Worm (Caenorhabditis elegans) whole organism, L4 larva: ENCODE data around the gene rpl-18.

Experiments
- T20F7.1 ChIP-seq: fragments of 200-800 bp; sonication (Bioruptor generic); optimal IDR thresholded peaks from 2 replicates; lab custom pipeline; 2018; ENCODE audit warnings: mild to moderate bottlenecking, missing genetic modification characterization, missing compliant biosample characterization
- Y105C5A.15 ChIP-seq: fragments of 200-800 bp; sonication (Bioruptor generic); IDR thresholded peaks from 2 replicates; pipeline ENCODE4 v1.3.6; 2022; ENCODE audit warnings: missing genetic modification characterization, missing compliant biosample characterization
- Y48G9A.11 ChIP-seq: fragments of 200-800 bp; sonication (Bioruptor generic); IDR thresholded peaks from 2 replicates; pipeline ENCODE4 v1.3.6; 2022; ENCODE audit warnings: missing genetic modification reagents, missing genetic modification characterization, missing compliant biosample characterization
- ama-1 ChIP-seq: fragments of 150-350 bp; optimal IDR thresholded peaks from 2 replicates; lab custom pipeline; 2014; ENCODE audit warnings: inconsistent platforms, mixed read lengths
- attf-4 ChIP-seq: sonication (generic microtip); optimal IDR thresholded peaks from 3 replicates; lab custom pipeline; 2017; ENCODE audit warnings: missing biosample characterization, missing genetic modification characterization
- ceh-20 ChIP-seq: fragments of 200-800 bp; sonication (Bioruptor generic); IDR thresholded peaks from 2 replicates; pipeline ENCODE4 v1.3.6; 2022; ENCODE audit warnings: missing genetic modification reagents, missing genetic modification characterization, missing compliant biosample characterization
- ceh-32 ChIP-seq: sonication (generic microtip); optimal IDR thresholded peaks from 2 replicates; lab custom pipeline; 2016; ENCODE audit warnings: mild to moderate bottlenecking, missing genetic modification characterization, missing compliant biosample characterization; ENCODE audit not compliant: poor library complexity
- ceh-44 ChIP-seq: fragments of 200-800 bp; sonication (Bioruptor generic); IDR thresholded peaks from 2 replicates; pipeline ENCODE4 v1.3.6; 2022; ENCODE audit warnings: missing genetic modification reagents, missing genetic modification characterization, missing compliant biosample characterization
- ceh-62 ChIP-seq: sonication (generic microtip); optimal IDR thresholded peaks from 2 replicates; lab custom pipeline; 2017; ENCODE audit warnings: missing biosample characterization, missing genetic modification characterization
- ces-1 ChIP-seq: fragments of 150-350 bp; sonication (generic microtip); optimal IDR thresholded peaks from 4 replicates; lab custom pipeline; 2014; ENCODE audit warnings: missing biosample characterization, missing genetic modification reagents, missing genetic modification characterization
- daf-16 ChIP-seq, 3 experiments: sonication (generic microtip); optimal IDR thresholded peaks; 2 replicates each; lab custom pipeline; 2016 to 2017; ENCODE audit warnings: missing genetic modification characterization in 3 of 3, missing genetic modification reagents in 3 of 3, mild to moderate bottlenecking in 2 of 3, missing compliant biosample characterization in 2 of 3, missing biosample characterization in 1 of 3, moderate library complexity in 1 of 3
- daf-19 ChIP-seq: fragments of 200-800 bp; sonication (Bioruptor generic); conservative IDR thresholded peaks from 2 replicates; pipeline ENCODE4 v1.3.6; 2022; ENCODE audit warnings: missing genetic modification characterization, missing compliant biosample characterization
- dmd-6 ChIP-seq: fragments of 200-800 bp; sonication (Bioruptor generic); IDR thresholded peaks from 2 replicates; pipeline ENCODE4 v1.3.6; 2022; ENCODE audit warnings: missing genetic modification reagents, missing genetic modification characterization, missing compliant biosample characterization
- dmd-8 ChIP-seq: fragments of 200-800 bp; sonication (Bioruptor generic); IDR thresholded peaks from 2 replicates; pipeline ENCODE4 v1.3.6; 2022; ENCODE audit warnings: missing genetic modification characterization, missing compliant biosample characterization
- dpl-1 ChIP-seq: fragments of 150-350 bp; optimal IDR thresholded peaks from 2 replicates; lab custom pipeline; 2014; ENCODE audit warnings: missing biosample characterization, missing genetic modification reagents, missing genetic modification characterization
- dve-1 ChIP-seq: sonication (generic microtip); optimal IDR thresholded peaks from 2 replicates; lab custom pipeline; 2017; ENCODE audit warnings: antibody characterized with exemption, mild to moderate bottlenecking, missing genetic modification characterization, missing compliant biosample characterization; ENCODE audit not compliant: insufficient read depth
- egl-27 ChIP-seq: sonication (generic microtip); optimal IDR thresholded peaks from 3 replicates; lab custom pipeline; 2017; ENCODE audit warnings: missing biosample characterization, missing genetic modification reagents, missing genetic modification characterization
- egl-43 ChIP-seq: fragments of 200-800 bp; sonication (Bioruptor generic); IDR thresholded peaks from 2 replicates; pipeline ENCODE4 v1.3.6; 2022; ENCODE audit warnings: missing genetic modification reagents, missing genetic modification characterization, missing compliant biosample characterization
- fkh-10 ChIP-seq: fragments of 150-350 bp; optimal IDR thresholded peaks from 2 replicates; lab custom pipeline; 2014; ENCODE audit warnings: missing biosample characterization, missing genetic modification reagents, missing genetic modification characterization
- hif-1 ChIP-seq, 2 experiments: sonication (generic microtip); optimal IDR thresholded peaks; 2 replicates each; lab custom pipeline; 2016 to 2017; ENCODE audit warnings: missing compliant biosample characterization in 2 of 2, missing genetic modification characterization in 2 of 2, missing genetic modification reagents in 2 of 2, missing genotype in 2 of 2, mild to moderate bottlenecking in 1 of 2
- hlh-30 ChIP-seq: sonication (generic microtip); optimal IDR thresholded peaks from 2 replicates; lab custom pipeline; 2017; ENCODE audit warnings: antibody characterized with exemption, mild to moderate bottlenecking, missing genetic modification characterization, missing compliant biosample characterization; ENCODE audit not compliant: insufficient read depth
- hmg-1.1 ChIP-seq: fragments of 200-800 bp; sonication (Bioruptor generic); IDR thresholded peaks from 2 replicates; pipeline ENCODE4 v1.3.6; 2022; ENCODE audit warnings: missing genetic modification reagents, missing genetic modification characterization, missing compliant biosample characterization
- lim-7 ChIP-seq: fragments of 200-800 bp; sonication (Bioruptor generic); IDR thresholded peaks from 2 replicates; pipeline ENCODE4 v1.3.6; 2022; ENCODE audit warnings: missing genetic modification characterization, missing compliant biosample characterization
- lin-13 ChIP-seq: fragments of 150-350 bp; optimal IDR thresholded peaks from 2 replicates; lab custom pipeline; 2014; ENCODE audit warnings: missing biosample characterization, missing genetic modification reagents, missing genetic modification characterization
- lin-38 ChIP-seq: fragments of 200-800 bp; sonication (Bioruptor generic); IDR thresholded peaks from 2 replicates; pipeline ENCODE4 v1.3.6; 2022; ENCODE audit warnings: missing genetic modification reagents, missing genetic modification characterization, missing compliant biosample characterization
- lin-39 ChIP-seq: fragments of 150-350 bp; optimal IDR thresholded peaks from 2 replicates; lab custom pipeline; 2014; ENCODE audit warnings: missing biosample characterization, missing genetic modification reagents, missing genetic modification characterization
- lir-3 ChIP-seq: sonication (generic microtip); optimal IDR thresholded peaks from 2 replicates; lab custom pipeline; 2016; ENCODE audit warnings: mild to moderate bottlenecking, missing genetic modification characterization, missing compliant biosample characterization
- lsy-2 ChIP-seq, 2 experiments: fragments of 150-350 bp in 1 of 2; sonication (generic microtip) in 1 of 2; optimal IDR thresholded peaks; 2 replicates each; lab custom pipeline; 2014 to 2017; ENCODE audit warnings: missing biosample characterization in 2 of 2, missing genetic modification characterization in 2 of 2
- mdl-1 ChIP-seq, 2 experiments: fragments of 150-350 bp in 1 of 2; sonication (generic microtip) in 1 of 2; optimal IDR thresholded peaks; 2 replicates each; lab custom pipeline; 2014 to 2017; ENCODE audit warnings: missing biosample characterization in 2 of 2, missing genetic modification characterization in 2 of 2
- mep-1 ChIP-seq: fragments of 150-350 bp; sonication (generic microtip); optimal IDR thresholded peaks from 3 replicates; lab custom pipeline; 2014; ENCODE audit warnings: missing biosample characterization, missing genetic modification characterization
- mes-2 ChIP-seq: sonication (generic microtip); optimal IDR thresholded peaks from 2 replicates; lab custom pipeline; 2016; ENCODE audit warnings: missing genotype, mild to moderate bottlenecking, missing genetic modification characterization, missing compliant biosample characterization; ENCODE audit not compliant: poor library complexity, severe bottlenecking
- mxl-3 ChIP-seq: fragments of 200-800 bp; sonication (Bioruptor generic); optimal IDR thresholded peaks from 2 replicates; lab custom pipeline; 2018; ENCODE audit warnings: mild to moderate bottlenecking, missing genetic modification characterization, missing compliant biosample characterization
- nhr-10 ChIP-seq: fragments of 150-350 bp; optimal IDR thresholded peaks from 2 replicates; lab custom pipeline; 2014; ENCODE audit warnings: missing biosample characterization, missing genetic modification characterization
- nhr-102 ChIP-seq: sonication (generic microtip); optimal IDR thresholded peaks from 2 replicates; lab custom pipeline; 2016; ENCODE audit warnings: mild to moderate bottlenecking, missing genetic modification characterization, moderate library complexity, missing compliant biosample characterization
- nhr-11 ChIP-seq: fragments of 150-350 bp; optimal IDR thresholded peaks from 2 replicates; lab custom pipeline; 2014; ENCODE audit warnings: missing biosample characterization, missing genetic modification characterization
- nhr-28 ChIP-seq: fragments of 150-350 bp; optimal IDR thresholded peaks from 2 replicates; lab custom pipeline; 2014; ENCODE audit warnings: missing biosample characterization, missing genetic modification characterization
- nhr-42 ChIP-seq: fragments of 200-800 bp; sonication (Bioruptor generic); IDR thresholded peaks from 2 replicates; pipeline ENCODE4 v1.3.6; 2022; ENCODE audit warnings: missing genetic modification characterization, missing compliant biosample characterization
- nhr-48 ChIP-seq: sonication (generic microtip); optimal IDR thresholded peaks from 2 replicates; lab custom pipeline; 2016; ENCODE audit warnings: mild to moderate bottlenecking, missing genetic modification characterization, missing compliant biosample characterization
- nhr-6 ChIP-seq: fragments of 150-350 bp; optimal IDR thresholded peaks from 2 replicates; lab custom pipeline; 2014; ENCODE audit warnings: missing biosample characterization, missing genetic modification characterization
- nhr-77 ChIP-seq: fragments of 150-350 bp; optimal IDR thresholded peaks from 2 replicates; lab custom pipeline; 2014; ENCODE audit warnings: missing biosample characterization, missing genetic modification characterization
- pqm-1 ChIP-seq: sonication (generic microtip); optimal IDR thresholded peaks from 2 replicates; lab custom pipeline; 2017; ENCODE audit warnings: missing biosample characterization, missing genetic modification characterization
- rbr-2 ChIP-seq: sonication (generic microtip); optimal IDR thresholded peaks from 2 replicates; lab custom pipeline; 2016; ENCODE audit warnings: missing genotype, missing genetic modification characterization, missing compliant biosample characterization
- unc-130 ChIP-seq: sonication (generic microtip); optimal IDR thresholded peaks from 2 replicates; lab custom pipeline; 2016; ENCODE audit warnings: missing genetic modification reagents, missing genetic modification characterization, missing compliant biosample characterization
- unc-62 ChIP-seq, 3 experiments: fragments of 150-350 bp in 1 of 3; sonication (generic microtip); optimal IDR thresholded peaks in 2 of 3; peaks in 1 of 3; 1 replicate in 1 of 3; 2 replicates in 2 of 3; lab custom pipeline; 2014 to 2017; ENCODE audit warnings: missing biosample characterization in 3 of 3, missing genetic modification characterization in 3 of 3, missing genetic modification reagents in 3 of 3, missing genotype in 1 of 3
- zag-1 ChIP-seq: fragments of 150-350 bp; optimal IDR thresholded peaks from 2 replicates; lab custom pipeline; 2014; ENCODE audit warnings: missing biosample characterization, missing genetic modification characterization
- zip-11 ChIP-seq: fragments of 200-800 bp; sonication (Bioruptor generic); IDR thresholded peaks from 2 replicates; pipeline ENCODE4 v1.3.6; 2022; ENCODE audit warnings: missing genetic modification characterization, missing compliant biosample characterization
- ztf-7 ChIP-seq: fragments of 150-350 bp; optimal IDR thresholded peaks from 2 replicates; lab custom pipeline; 2014; ENCODE audit warnings: missing biosample characterization, missing genetic modification characterization

rpl-18 gene

ce11 chrIV:13777480-13777879, at the start of gene rpl-18:
Gene rpl-18, plus strand, starts transcription at chrIV:13777865.
- peak in 1 of 2 experiments; percentile 92 for TF ChIP-seq lsy-2 (tag; optimal IDR thresholded peaks at IDR 0.05; lab: Kevin White, UChicago)
- peak; percentile 48 for TF ChIP-seq nhr-11 (tag; lab: Kevin White, UChicago)
- TF ChIP-seq mes-2 (tag; lab: Kevin White, UChicago): peak; percentile 86
- no peak for TF ChIP-seq lim-7
- no peak for TF ChIP-seq zip-11 (GFP tag; lab: Robert Waterston, UW)
- peak; percentile 4 for TF ChIP-seq ama-1
- no peak for TF ChIP-seq ceh-32
- TF ChIP-seq nhr-6 (tag; lab: Kevin White, UChicago): peak; percentile 71
- peak; percentile 57 for TF ChIP-seq lin-38 (GFP tag; lab: Robert Waterston, UW)
- TF ChIP-seq lin-13: peak; percentile 72
- TF ChIP-seq nhr-10 (tag; lab: Kevin White, UChicago): no peak
- TF ChIP-seq rbr-2 (tag; lab: Kevin White, UChicago): peak; percentile 45
- TF ChIP-seq mdl-1 (tag; optimal IDR thresholded peaks at IDR 0.05; lab: Kevin White, UChicago): peak in 1 of 2 experiments; percentile 30
- TF ChIP-seq fkh-10 (GFP tag; lab: Kevin White, UChicago): peak; percentile 20
- TF ChIP-seq dpl-1 (GFP tag; lab: Kevin White, UChicago): peak; percentile 80
- TF ChIP-seq daf-16 (GFP tag; optimal IDR thresholded peaks at IDR 0.05; lab: Kevin White, UChicago): no peak
- TF ChIP-seq daf-16 (tag; optimal IDR thresholded peaks at IDR 0.05; lab: Kevin White, UChicago): peak; percentile 49
- TF ChIP-seq dve-1 (tag; lab: Kevin White, UChicago): peak; percentile 72
- TF ChIP-seq nhr-77 (tag; lab: Kevin White, UChicago): peak; percentile 43
- TF ChIP-seq egl-27 (tag; lab: Kevin White, UChicago): no peak
- TF ChIP-seq hmg-1.1 (GFP tag; lab: Robert Waterston, UW): 0 out of 2 replicates have a peak, but pooled peaks have one; percentile 34
- peak; percentile 98 for TF ChIP-seq T20F7.1 (GFP tag; lab: Kevin White, UChicago)
- peak; percentile 84 for TF ChIP-seq ztf-7 (tag; lab: Kevin White, UChicago)
- TF ChIP-seq unc-130 (GFP tag; lab: Kevin White, UChicago): peak; percentile 8
- peak; percentile 57 for TF ChIP-seq mep-1 (tag; lab: Kevin White, UChicago)
- no peak for TF ChIP-seq ceh-62
- TF ChIP-seq Y48G9A.11 (GFP tag; lab: Robert Waterston, UW): peak; percentile 95
- TF ChIP-seq hlh-30: peak; percentile 85

- peak; percentile 11 for TF ChIP-seq nhr-48 (tag; lab: Kevin White, UChicago)
- TF ChIP-seq ztf-7 (tag; lab: Kevin White, UChicago): peak; percentile 23
- no peak for TF ChIP-seq daf-19 (GFP tag; lab: Robert Waterston, UW)
- peak; percentile 84 for TF ChIP-seq dve-1 (tag; lab: Kevin White, UChicago)
- TF ChIP-seq ceh-32: no peak
- TF ChIP-seq nhr-28 (tag; lab: Kevin White, UChicago): peak; percentile 42
- TF ChIP-seq ceh-44 (GFP tag; lab: Robert Waterston, UW): no peak
- TF ChIP-seq Y105C5A.15: no peak
- TF ChIP-seq dmd-6 (GFP tag; lab: Robert Waterston, UW): peak; percentile 58; the same call in 1 of the 2 replicates
- TF ChIP-seq unc-62 (GFP tag; optimal IDR thresholded peaks at IDR 0.05 in 1 of 2; lab: Kevin White, UChicago): no peak
- no peak for TF ChIP-seq unc-62 (tag; optimal IDR thresholded peaks at IDR 0.05; lab: Kevin White, UChicago)
- TF ChIP-seq lin-39 (tag; lab: Kevin White, UChicago): no peak
- no peak for TF ChIP-seq attf-4 (tag; lab: Kevin White, UChicago)
- TF ChIP-seq pqm-1 (tag; lab: Kevin White, UChicago): peak; percentile 78
- no peak for TF ChIP-seq nhr-42 (GFP tag; lab: Robert Waterston, UW)
- TF ChIP-seq lir-3 (tag; lab: Kevin White, UChicago): no peak
- no peak for TF ChIP-seq nhr-102 (tag; lab: Kevin White, UChicago)
- TF ChIP-seq hif-1 (tag; optimal IDR thresholded peaks at IDR 0.05; lab: Kevin White, UChicago): no peak
- TF ChIP-seq egl-43 (GFP tag; lab: Robert Waterston, UW): no peak
- no peak for TF ChIP-seq daf-16 (GFP tag; optimal IDR thresholded peaks at IDR 0.05; lab: Kevin White, UChicago)
- TF ChIP-seq daf-16 (tag; optimal IDR thresholded peaks at IDR 0.05; lab: Kevin White, UChicago): peak; percentile 42
- no peak for TF ChIP-seq ces-1
- no peak for TF ChIP-seq dmd-8 (GFP tag; lab: Robert Waterston, UW)
- no peak for TF ChIP-seq unc-130 (GFP tag; lab: Kevin White, UChicago)
- TF ChIP-seq mxl-3: no peak
- TF ChIP-seq ceh-20 (GFP tag; lab: Robert Waterston, UW): no peak
- TF ChIP-seq zag-1 (tag; lab: Kevin White, UChicago): no peak
- no peak for TF ChIP-seq nhr-77 (tag; lab: Kevin White, UChicago)
These were observed 49.8 kb upstream of the rpl-18 start for ce11 chrIV:13727865-13728264.
